Comparison of ENCODE assay signal across 3 fruit fly cellular contexts in genomic region chr2L:7711034-7711685, dm6.
A peak's percentile ranks its signal among the peaks of the same experiment; 100 is the strongest.
TF ChIP-seq lines count a peak whose summit lies in the region.

No protein-coding gene starts in this region.

- no peak for TF ChIP-seq CTCF in whole organism, embryonic (GFP tag; optimal IDR thresholded peaks at IDR 0.05; lab: Kevin White, UChicago)

TF ChIP-seq in whole organism, embryonic, 481 proteins besides CTCF, POLR2A, EP300 and RAD21:
- TF ChIP-seq CG3847 (GFP tag; IDR thresholded peaks at IDR 0.05; lab: Robert Waterston, UW), result 0 out of 2 replicates have a peak, but pooled peaks have one; percentile 6
- TF ChIP-seq Gsc (GFP tag; IDR thresholded peaks at IDR 0.05; lab: Robert Waterston, UW), result no peak
- TF ChIP-seq CG11085 (GFP tag; IDR thresholded peaks at IDR 0.05; lab: Robert Waterston, UW), result no peak
- TF ChIP-seq CG3281 (GFP tag; optimal IDR thresholded peaks at IDR 0.05; lab: Kevin White, UChicago), result no peak
- 0 out of 3 replicates have a peak, but pooled peaks have one; percentile 27 for TF ChIP-seq zen2 (GFP tag; IDR thresholded peaks at IDR 0.05; lab: Robert Waterston, UW; ENCODE audit: partially characterized antibody)
- TF ChIP-seq CG12769 (tag; optimal IDR thresholded peaks at IDR 0.05; lab: Kevin White, UChicago), result peak; percentile 13
- no peak; the same call in 1 of the 2 replicates for TF ChIP-seq CG13287 (GFP tag; IDR thresholded peaks at IDR 0.05; lab: Robert Waterston, UW; ENCODE audit: partially characterized antibody)
- no peak for TF ChIP-seq CkIIα-i1 (GFP tag; IDR thresholded peaks at IDR 0.05; lab: Robert Waterston, UW)
- TF ChIP-seq Spps (tag; optimal IDR thresholded peaks at IDR 0.05; lab: Kevin White, UChicago), result no peak
- TF ChIP-seq sr (GFP tag; IDR thresholded peaks at IDR 0.05; lab: Robert Waterston, UW), result peak; percentile 77; the same call in 2 of the 3 replicates
- TF ChIP-seq kah (GFP tag; optimal IDR thresholded peaks at IDR 0.05; lab: Kevin White, UChicago), result peak; percentile 84
- no peak for TF ChIP-seq exex (tag; optimal IDR thresholded peaks at IDR 0.05; lab: Kevin White, UChicago)
- TF ChIP-seq CoRest (tag; optimal IDR thresholded peaks at IDR 0.05; lab: Kevin White, UChicago), result no peak
- no peak for TF ChIP-seq seq (GFP tag; IDR thresholded peaks at IDR 0.05; lab: Robert Waterston, UW)
- TF ChIP-seq tup (GFP tag; optimal IDR thresholded peaks at IDR 0.05; lab: Kevin White, UChicago), result no peak
- peak; percentile 70 for TF ChIP-seq nau (GFP tag; optimal IDR thresholded peaks at IDR 0.05; lab: Kevin White, UChicago)
- TF ChIP-seq Hand (GFP tag; optimal IDR thresholded peaks at IDR 0.05; lab: Kevin White, UChicago), result no peak
- TF ChIP-seq Hey (tag; optimal IDR thresholded peaks at IDR 0.05; lab: Kevin White, UChicago), result no peak
- TF ChIP-seq Nf-YB (GFP tag; optimal IDR thresholded peaks at IDR 0.05; lab: Kevin White, UChicago), result no peak
- TF ChIP-seq Xrp1 (GFP tag; IDR thresholded peaks at IDR 0.05; lab: Robert Waterston, UW), result no peak
- no peak for TF ChIP-seq Trl (optimal IDR thresholded peaks at IDR 0.05; lab: Kevin White, UChicago)
- TF ChIP-seq Trl (GFP tag; optimal IDR thresholded peaks at IDR 0.05; lab: Kevin White, UChicago), result no peak
- no peak for TF ChIP-seq klu (GFP tag; IDR thresholded peaks at IDR 0.05; lab: Robert Waterston, UW)
- TF ChIP-seq Bdp1 (GFP tag; optimal IDR thresholded peaks at IDR 0.05; lab: Kevin White, UChicago), result peak; percentile 90
- no peak for TF ChIP-seq sima (GFP tag; optimal IDR thresholded peaks at IDR 0.05; lab: Kevin White, UChicago)
- no peak for TF ChIP-seq CG9727 (GFP tag; optimal IDR thresholded peaks at IDR 0.05; lab: Kevin White, UChicago)
- TF ChIP-seq ab (GFP tag; optimal IDR thresholded peaks at IDR 0.05; lab: Kevin White, UChicago), result no peak
- TF ChIP-seq bbx (GFP tag; IDR thresholded peaks at IDR 0.05; lab: Robert Waterston, UW; ENCODE audit: partially characterized antibody), result no peak
- peak; percentile 93 for TF ChIP-seq z (GFP tag; IDR thresholded peaks at IDR 0.05; lab: Robert Waterston, UW)
- TF ChIP-seq CG1832 (GFP tag; optimal IDR thresholded peaks at IDR 0.05; lab: Kevin White, UChicago), result no peak

TF ChIP-seq in whole organism, prepupa, 60 proteins besides CTCF, POLR2A, EP300 and RAD21:
- TF ChIP-seq CG6808 (GFP tag; optimal IDR thresholded peaks at IDR 0.05; lab: Kevin White, UChicago), result no peak
- no peak for TF ChIP-seq dac (GFP tag; optimal IDR thresholded peaks at IDR 0.05; lab: Kevin White, UChicago)
- peak; percentile 63 for TF ChIP-seq svp (GFP tag; lab: Kevin White, UChicago)

TF ChIP-seq in whole organism, pupa, 21 proteins besides CTCF, POLR2A, EP300 and RAD21:
- no peak for TF ChIP-seq Ets98B (GFP tag; IDR thresholded peaks at IDR 0.05; lab: Robert Waterston, UW)
- 0 out of 3 replicates have a peak, but pooled peaks have one; percentile 18 for TF ChIP-seq CG4496 (GFP tag; IDR thresholded peaks at IDR 0.05; lab: Robert Waterston, UW)
